Worm (Caenorhabditis elegans) whole organism, mixed stage, embryonic: ENCODE measurements around the gene K11H12.7.

Experiments
- M03D4.4 ChIP-seq: sonication (generic microtip); optimal IDR thresholded peaks from 2 replicates; lab custom pipeline; 2017; ENCODE audit warnings: mild to moderate bottlenecking, missing genetic modification characterization, missing compliant biosample characterization
- blmp-1 ChIP-seq: fragments of 150-350 bp; optimal IDR thresholded peaks from 2 replicates; lab custom pipeline; 2014; ENCODE audit warnings: missing biosample characterization, missing genetic modification characterization
- ceh-39 ChIP-seq: fragments of 150-350 bp; optimal IDR thresholded peaks from 2 replicates; lab custom pipeline; 2014; ENCODE audit warnings: missing biosample characterization, missing genetic modification characterization
- ceh-43 ChIP-seq: fragments of 200-800 bp; sonication (Bioruptor generic); optimal IDR thresholded peaks from 2 replicates; lab custom pipeline; 2018; ENCODE audit warnings: mild to moderate bottlenecking, missing genetic modification characterization, moderate library complexity, missing compliant biosample characterization
- ceh-83 ChIP-seq: fragments of 200-800 bp; sonication (Bioruptor generic); optimal IDR thresholded peaks from 2 replicates; lab custom pipeline; 2018; ENCODE audit warnings: mild to moderate bottlenecking, missing genetic modification characterization, missing compliant biosample characterization
- ces-1 ChIP-seq: fragments of 150-350 bp; optimal IDR thresholded peaks from 2 replicates; lab custom pipeline; 2014; ENCODE audit warnings: missing biosample characterization, missing genetic modification reagents, missing genetic modification characterization
- cnd-1 ChIP-seq: fragments of 200-800 bp; sonication (Bioruptor generic); optimal IDR thresholded peaks from 2 replicates; lab custom pipeline; 2018; ENCODE audit warnings: mild to moderate bottlenecking, missing genetic modification characterization, missing compliant biosample characterization
- drap-1 ChIP-seq: fragments of 200-800 bp; sonication (Bioruptor generic); optimal IDR thresholded peaks from 3 replicates; lab custom pipeline; 2018; ENCODE audit warnings: mild to moderate bottlenecking, missing genetic modification characterization, missing compliant biosample characterization
- elt-1 ChIP-seq: sonication (generic microtip); optimal IDR thresholded peaks from 2 replicates; lab custom pipeline; 2017; ENCODE audit warnings: missing genetic modification characterization, mild to moderate bottlenecking, missing compliant biosample characterization, antibody characterized with exemption, moderate library complexity, borderline replicate concordance; ENCODE audit not compliant: insufficient read depth
- elt-3 ChIP-seq: fragments of 150-350 bp; optimal IDR thresholded peaks from 2 replicates; lab custom pipeline; 2014; ENCODE audit warnings: missing biosample characterization, missing genetic modification characterization
- flh-1 ChIP-seq: fragments of 200-800 bp; sonication (Bioruptor generic); optimal IDR thresholded peaks from 2 replicates; lab custom pipeline; 2018; ENCODE audit warnings: mild to moderate bottlenecking, missing genetic modification characterization, moderate library complexity, missing compliant biosample characterization
- ham-2 ChIP-seq: fragments of 200-800 bp; sonication (Bioruptor generic); optimal IDR thresholded peaks from 2 replicates; lab custom pipeline; 2018; ENCODE audit warnings: mild to moderate bottlenecking, missing genetic modification characterization, missing compliant biosample characterization
- hlh-1 ChIP-seq: fragments of 150-350 bp; optimal IDR thresholded peaks from 2 replicates; lab custom pipeline; 2014; ENCODE audit warnings: missing biosample characterization, missing genetic modification reagents, missing genetic modification characterization
- lin-13 ChIP-seq: fragments of 150-350 bp; optimal IDR thresholded peaks from 2 replicates; lab custom pipeline; 2014; ENCODE audit warnings: missing biosample characterization, missing genetic modification characterization
- lin-32 ChIP-seq: fragments of 200-800 bp; sonication (Bioruptor generic); optimal IDR thresholded peaks from 2 replicates; lab custom pipeline; 2018; ENCODE audit warnings: mild to moderate bottlenecking, missing genetic modification characterization, missing compliant biosample characterization
- lsy-2 ChIP-seq: fragments of 150-350 bp; optimal IDR thresholded peaks from 2 replicates; lab custom pipeline; 2014; ENCODE audit warnings: missing biosample characterization, missing genetic modification characterization
- mab-5 ChIP-seq: fragments of 150-350 bp; optimal IDR thresholded peaks from 2 replicates; lab custom pipeline; 2014; ENCODE audit warnings: missing biosample characterization, missing genetic modification characterization
- mep-1 ChIP-seq: fragments of 150-350 bp; optimal IDR thresholded peaks from 2 replicates; lab custom pipeline; 2017; ENCODE audit warnings: missing biosample characterization, missing genetic modification reagents, missing genetic modification characterization, inconsistent platforms
- mls-2 ChIP-seq: sonication (generic microtip); optimal IDR thresholded peaks from 2 replicates; lab custom pipeline; 2016; ENCODE audit warnings: mild to moderate bottlenecking, missing genetic modification characterization, moderate library complexity, missing compliant biosample characterization
- nhr-237 ChIP-seq: fragments of 150-350 bp; optimal IDR thresholded peaks from 2 replicates; lab custom pipeline; 2014; ENCODE audit warnings: missing biosample characterization, missing genetic modification characterization
- nhr-28 ChIP-seq: fragments of 150-350 bp; optimal IDR thresholded peaks from 2 replicates; lab custom pipeline; 2014; ENCODE audit warnings: missing biosample characterization, missing genetic modification characterization
- nhr-76 ChIP-seq: sonication (generic microtip); optimal IDR thresholded peaks from 2 replicates; lab custom pipeline; 2017; ENCODE audit warnings: missing biosample characterization, missing genetic modification characterization
- pha-4 ChIP-seq: fragments of 150-350 bp; optimal IDR thresholded peaks from 2 replicates; lab custom pipeline; 2018; ENCODE audit warnings: missing biosample characterization, missing genetic modification reagents, missing genetic modification characterization
- sem-2 ChIP-seq: fragments of 200-800 bp; sonication (Bioruptor generic); optimal IDR thresholded peaks from 2 replicates; lab custom pipeline; 2018; ENCODE audit warnings: mild to moderate bottlenecking, missing genetic modification characterization, missing compliant biosample characterization
- snpc-4 ChIP-seq: fragments of 150-350 bp; optimal IDR thresholded peaks from 2 replicates; lab custom pipeline; 2014; ENCODE audit warnings: missing biosample characterization, missing genetic modification characterization
- sptf-1 ChIP-seq: sonication (generic microtip); optimal IDR thresholded peaks from 2 replicates; lab custom pipeline; 2017; ENCODE audit warnings: mild to moderate bottlenecking, missing genetic modification characterization, moderate library complexity, missing compliant biosample characterization
- tbx-8 ChIP-seq: fragments of 200-800 bp; sonication (Bioruptor generic); optimal IDR thresholded peaks from 2 replicates; lab custom pipeline; 2018; ENCODE audit warnings: mild to moderate bottlenecking, missing genetic modification characterization, moderate library complexity, missing compliant biosample characterization
- unc-120 ChIP-seq: sonication (generic microtip); optimal IDR thresholded peaks from 2 replicates; lab custom pipeline; 2017; ENCODE audit warnings: missing genetic modification characterization, missing compliant biosample characterization; ENCODE audit not compliant: poor library complexity, severe bottlenecking
- unc-39 ChIP-seq: fragments of 150-350 bp; optimal IDR thresholded peaks from 2 replicates; lab custom pipeline; 2014; ENCODE audit warnings: missing biosample characterization, missing genetic modification characterization
- unc-62 ChIP-seq: fragments of 150-350 bp; optimal IDR thresholded peaks from 2 replicates; lab custom pipeline; 2014; ENCODE audit warnings: missing biosample characterization, missing genetic modification reagents, missing genetic modification characterization
- zip-8 ChIP-seq: fragments of 150-350 bp; optimal IDR thresholded peaks from 2 replicates; lab custom pipeline; 2014; ENCODE audit warnings: missing biosample characterization, missing genetic modification characterization
- ztf-11 ChIP-seq: fragments of 150-350 bp; optimal IDR thresholded peaks from 2 replicates; lab custom pipeline; 2014; ENCODE audit warnings: missing biosample characterization, missing genetic modification characterization

K11H12.7 gene

ce11 chrIV:631869-632268, 33.5 kb upstream of the K11H12.7 start:
- no peak for TF ChIP-seq M03D4.4
- TF ChIP-seq drap-1 (GFP tag; lab: Kevin White, UChicago): no peak
- no peak for TF ChIP-seq mls-2
- TF ChIP-seq mab-5 (tag; lab: Kevin White, UChicago): no peak

ce11 chrIV:633565-633964, 31.8 kb upstream of the K11H12.7 start:
- TF ChIP-seq tbx-8 (GFP tag; lab: Kevin White, UChicago) (no peak), mep-1 (tag; lab: Kevin White, UChicago) (no peak), ceh-43 (GFP tag; lab: Kevin White, UChicago) (no peak), nhr-28 (no peak), lsy-2 (tag; lab: Kevin White, UChicago) (no peak), ces-1 (GFP tag; lab: Kevin White, UChicago) (no peak), M03D4.4 (no peak), elt-1 (no peak), sem-2 (GFP tag; lab: Kevin White, UChicago) (no peak), mls-2 (no peak), sptf-1 (tag; lab: Kevin White, UChicago) (no peak), ceh-39 (tag; lab: Kevin White, UChicago) (no peak), ceh-83 (no peak), snpc-4 (tag; lab: Kevin White, UChicago) (no peak), lin-13 (tag; lab: Kevin White, UChicago) (no peak), elt-3 (tag; lab: Kevin White, UChicago) (no peak), flh-1 (GFP tag; lab: Kevin White, UChicago) (no peak), nhr-76 (no peak), lin-32 (GFP tag; lab: Kevin White, UChicago) (no peak)
- TF ChIP-seq, all 35 proteins: peak for 0

ce11 chrIV:639167-639566, 26.2 kb upstream of the K11H12.7 start:
- TF ChIP-seq sptf-1 (tag; lab: Kevin White, UChicago) (no peak), tbx-8 (GFP tag; lab: Kevin White, UChicago) (no peak)

ce11 chrIV:643481-643880, 21.8 kb upstream of the K11H12.7 start:
- TF ChIP-seq zip-8 (tag; lab: Kevin White, UChicago) (no peak), unc-62 (no peak), ceh-43 (GFP tag; lab: Kevin White, UChicago) (no peak), sptf-1 (tag; lab: Kevin White, UChicago) (no peak), lin-13 (tag; lab: Kevin White, UChicago) (no peak), nhr-237 (tag; lab: Kevin White, UChicago) (no peak), tbx-8 (GFP tag; lab: Kevin White, UChicago) (no peak), nhr-28 (no peak), blmp-1 (tag; lab: Kevin White, UChicago) (no peak), unc-39 (tag; lab: Kevin White, UChicago) (no peak), ceh-83 (no peak)

ce11 chrIV:648362-648761, 17.0 kb upstream of the K11H12.7 start:
- TF ChIP-seq nhr-76: no peak
- TF ChIP-seq ceh-39 (tag; lab: Kevin White, UChicago): no peak
- no peak for TF ChIP-seq zip-8 (tag; lab: Kevin White, UChicago)
- no peak for TF ChIP-seq elt-3 (tag; lab: Kevin White, UChicago)
- no peak for TF ChIP-seq unc-120 (tag; lab: Kevin White, UChicago)
- TF ChIP-seq cnd-1: no peak
- TF ChIP-seq ham-2 (GFP tag; lab: Kevin White, UChicago): no peak
- TF ChIP-seq blmp-1 (tag; lab: Kevin White, UChicago): no peak
- no peak for TF ChIP-seq ztf-11 (tag; lab: Kevin White, UChicago)
- no peak for TF ChIP-seq mep-1 (tag; lab: Kevin White, UChicago)
- TF ChIP-seq ceh-43 (GFP tag; lab: Kevin White, UChicago): no peak
- TF ChIP-seq mab-5 (tag; lab: Kevin White, UChicago): no peak

- TF ChIP-seq ham-2 (GFP tag; lab: Kevin White, UChicago) (no peak), unc-39 (tag; lab: Kevin White, UChicago) (no peak), unc-120 (tag; lab: Kevin White, UChicago) (no peak), ces-1 (GFP tag; lab: Kevin White, UChicago) (no peak), hlh-1 (tag; lab: Kevin White, UChicago) (no peak), blmp-1 (tag; lab: Kevin White, UChicago) (no peak), zip-8 (tag; lab: Kevin White, UChicago) (no peak), lin-32 (GFP tag; lab: Kevin White, UChicago) (no peak), snpc-4 (tag; lab: Kevin White, UChicago) (no peak), cnd-1 (no peak), unc-62 (no peak), pha-4 (tag; lab: Kevin White, UChicago) (no peak), mab-5 (tag; lab: Kevin White, UChicago) (no peak), flh-1 (GFP tag; lab: Kevin White, UChicago) (no peak), nhr-28 (no peak), tbx-8 (GFP tag; lab: Kevin White, UChicago) (no peak), mep-1 (tag; lab: Kevin White, UChicago) (no peak)
Measured at ce11 chrIV:649365-649764, 16.0 kb upstream of the K11H12.7 start, which contains the start of gene K11H12.9. Gene K11H12.9, plus strand, starts transcription at chrIV:649665.
